Worm (Caenorhabditis elegans): ENCODE results near the gene glb-4.

DNA sequence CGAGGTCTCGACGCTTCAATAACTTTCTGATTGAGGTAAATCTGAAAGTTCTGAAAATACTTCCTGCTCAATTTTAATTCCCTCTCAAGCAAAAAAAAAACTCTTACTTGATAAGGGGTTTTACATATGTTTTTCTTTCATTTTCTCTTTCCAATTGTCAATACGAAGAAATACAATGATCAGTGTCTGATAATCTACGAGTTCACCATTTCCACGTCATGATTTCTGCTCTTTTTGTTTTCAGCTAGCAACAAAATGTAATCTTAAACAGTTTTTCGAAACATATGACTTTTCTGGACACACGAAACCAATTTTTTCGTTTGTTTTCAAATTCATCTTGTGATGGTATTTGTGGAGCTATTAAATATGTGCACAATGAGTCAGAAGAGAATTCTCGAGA lies 45.2 kb upstream of the glb-4 start:
- TF ChIP-seq mep-1 (tag; optimal IDR thresholded peaks at IDR 0.05) (no peak), mls-2 (tag; optimal IDR thresholded peaks at IDR 0.05) (no peak), ztf-11 (tag; optimal IDR thresholded peaks at IDR 0.05) (no peak), ceh-43 (GFP tag; optimal IDR thresholded peaks at IDR 0.05) (no peak), nhr-2 (tag; optimal IDR thresholded peaks at IDR 0.05) (no peak), nhr-28 (tag; optimal IDR thresholded peaks at IDR 0.05) (no peak), lsy-2 (tag; optimal IDR thresholded peaks at IDR 0.05) (no peak), cnd-1 (tag; optimal IDR thresholded peaks at IDR 0.05) (no peak)

Data from whole organism, mixed stage, embryonic.